Worm (Caenorhabditis elegans) whole organism, L4 larva: ENCODE data around the gene srbc-83.
A peak's percentile ranks its signal among the peaks of the same experiment; 100 is the strongest.

ENCODE experiments used
- F37D6.2 ChIP-seq: sonication (generic microtip); optimal IDR thresholded peaks from 2 replicates; lab custom pipeline; 2016; ENCODE audit warnings: mild to moderate bottlenecking, missing genetic modification characterization, missing compliant biosample characterization
- F44E2.7 ChIP-seq: fragments of 200-800 bp; sonication (Bioruptor generic); IDR thresholded peaks from 2 replicates; pipeline ENCODE4 v2.1.2; 2022; ENCODE audit warnings: missing genetic modification characterization, missing compliant biosample characterization
- F49E8.2 ChIP-seq: sonication (generic microtip); optimal IDR thresholded peaks from 2 replicates; lab custom pipeline; 2016; ENCODE audit warnings: missing compliant biosample characterization, mild to moderate bottlenecking, missing genetic modification characterization, borderline replicate concordance
- Y105C5A.15 ChIP-seq: fragments of 200-800 bp; sonication (Bioruptor generic); IDR thresholded peaks from 2 replicates; pipeline ENCODE4 v1.3.6; 2022; ENCODE audit warnings: missing genetic modification characterization, missing compliant biosample characterization
- Y5F2A.4 ChIP-seq: fragments of 200-800 bp; sonication (Bioruptor generic); optimal IDR thresholded peaks from 2 replicates; lab custom pipeline; 2018; ENCODE audit warnings: mild to moderate bottlenecking, missing genetic modification characterization, missing compliant biosample characterization
- Y75B8A.6 ChIP-seq: fragments of 200-800 bp; sonication (Bioruptor generic); IDR thresholded peaks from 2 replicates; pipeline ENCODE4 v1.3.6; 2022; ENCODE audit warnings: missing genetic modification reagents, missing genetic modification characterization, missing compliant biosample characterization
- ceh-44 ChIP-seq: fragments of 200-800 bp; sonication (Bioruptor generic); IDR thresholded peaks from 2 replicates; pipeline ENCODE4 v1.3.6; 2022; ENCODE audit warnings: missing genetic modification reagents, missing genetic modification characterization, missing compliant biosample characterization
- ces-1 ChIP-seq: fragments of 150-350 bp; sonication (generic microtip); optimal IDR thresholded peaks from 4 replicates; lab custom pipeline; 2014; ENCODE audit warnings: missing biosample characterization, missing genetic modification reagents, missing genetic modification characterization
- daf-16 ChIP-seq, 3 experiments: sonication (generic microtip); optimal IDR thresholded peaks; 2 replicates each; lab custom pipeline; 2016 to 2017; ENCODE audit warnings: missing genetic modification characterization in 3 of 3, missing genetic modification reagents in 3 of 3, mild to moderate bottlenecking in 2 of 3, missing compliant biosample characterization in 2 of 3, missing biosample characterization in 1 of 3, moderate library complexity in 1 of 3
- dmd-6 ChIP-seq: fragments of 200-800 bp; sonication (Bioruptor generic); IDR thresholded peaks from 2 replicates; pipeline ENCODE4 v1.3.6; 2022; ENCODE audit warnings: missing genetic modification reagents, missing genetic modification characterization, missing compliant biosample characterization
- dpl-1 ChIP-seq: fragments of 150-350 bp; optimal IDR thresholded peaks from 2 replicates; lab custom pipeline; 2014; ENCODE audit warnings: missing biosample characterization, missing genetic modification reagents, missing genetic modification characterization
- duxl-1 ChIP-seq: sonication (generic microtip); optimal IDR thresholded peaks from 2 replicates; lab custom pipeline; 2016; ENCODE audit warnings: mild to moderate bottlenecking, missing genetic modification characterization, moderate library complexity, missing compliant biosample characterization; ENCODE audit not compliant: poor library complexity
- dve-1 ChIP-seq: sonication (generic microtip); optimal IDR thresholded peaks from 2 replicates; lab custom pipeline; 2017; ENCODE audit warnings: antibody characterized with exemption, mild to moderate bottlenecking, missing genetic modification characterization, missing compliant biosample characterization; ENCODE audit not compliant: insufficient read depth
- hlh-11 ChIP-seq: fragments of 200-800 bp; sonication (Bioruptor generic); optimal IDR thresholded peaks from 2 replicates; lab custom pipeline; 2018; ENCODE audit warnings: mild to moderate bottlenecking, missing genetic modification characterization, missing compliant biosample characterization
- jun-1 ChIP-seq: fragments of 150-350 bp; optimal IDR thresholded peaks from 2 replicates; lab custom pipeline; 2014; ENCODE audit warnings: missing biosample characterization, missing genetic modification reagents, missing genetic modification characterization
- lin-29 ChIP-seq: fragments of 200-800 bp; sonication (Bioruptor generic); IDR thresholded peaks from 2 replicates; pipeline ENCODE4 v1.3.6; 2022; ENCODE audit warnings: missing genetic modification reagents, missing genetic modification characterization, missing compliant biosample characterization
- lin-39 ChIP-seq: fragments of 150-350 bp; optimal IDR thresholded peaks from 2 replicates; lab custom pipeline; 2014; ENCODE audit warnings: missing biosample characterization, missing genetic modification reagents, missing genetic modification characterization
- lir-3 ChIP-seq: sonication (generic microtip); optimal IDR thresholded peaks from 2 replicates; lab custom pipeline; 2016; ENCODE audit warnings: mild to moderate bottlenecking, missing genetic modification characterization, missing compliant biosample characterization
- madf-5 ChIP-seq, 2 experiments: fragments of 200-800 bp; sonication (Bioruptor generic); IDR thresholded peaks; 2 replicates each; pipeline ENCODE4 v1.3.6; 2022; ENCODE audit warnings: missing compliant biosample characterization in 2 of 2, missing genetic modification characterization in 2 of 2
- mep-1 ChIP-seq: fragments of 150-350 bp; sonication (generic microtip); optimal IDR thresholded peaks from 3 replicates; lab custom pipeline; 2014; ENCODE audit warnings: missing biosample characterization, missing genetic modification characterization
- nhr-102 ChIP-seq: sonication (generic microtip); optimal IDR thresholded peaks from 2 replicates; lab custom pipeline; 2016; ENCODE audit warnings: mild to moderate bottlenecking, missing genetic modification characterization, moderate library complexity, missing compliant biosample characterization
- nhr-28 ChIP-seq: fragments of 150-350 bp; optimal IDR thresholded peaks from 2 replicates; lab custom pipeline; 2014; ENCODE audit warnings: missing biosample characterization, missing genetic modification characterization
- nhr-48 ChIP-seq: sonication (generic microtip); optimal IDR thresholded peaks from 2 replicates; lab custom pipeline; 2016; ENCODE audit warnings: mild to moderate bottlenecking, missing genetic modification characterization, missing compliant biosample characterization
- nhr-6 ChIP-seq: fragments of 150-350 bp; optimal IDR thresholded peaks from 2 replicates; lab custom pipeline; 2014; ENCODE audit warnings: missing biosample characterization, missing genetic modification characterization
- nhr-76 ChIP-seq: fragments of 150-350 bp; optimal IDR thresholded peaks from 2 replicates; lab custom pipeline; 2014; ENCODE audit warnings: missing biosample characterization, missing genetic modification characterization
- nhr-77 ChIP-seq: fragments of 150-350 bp; optimal IDR thresholded peaks from 2 replicates; lab custom pipeline; 2014; ENCODE audit warnings: missing biosample characterization, missing genetic modification characterization
- php-3 ChIP-seq: fragments of 200-800 bp; sonication (Bioruptor generic); IDR thresholded peaks from 2 replicates; pipeline ENCODE4 v1.3.6; 2022; ENCODE audit warnings: missing genetic modification reagents, missing genetic modification characterization, missing compliant biosample characterization
- pqm-1 ChIP-seq: sonication (generic microtip); optimal IDR thresholded peaks from 2 replicates; lab custom pipeline; 2017; ENCODE audit warnings: missing biosample characterization, missing genetic modification characterization
- rbr-2 ChIP-seq: sonication (generic microtip); optimal IDR thresholded peaks from 2 replicates; lab custom pipeline; 2016; ENCODE audit warnings: missing genotype, missing genetic modification characterization, missing compliant biosample characterization
- saeg-2 ChIP-seq: fragments of 200-800 bp; sonication (Bioruptor generic); IDR thresholded peaks from 2 replicates; pipeline ENCODE4 v1.3.6; 2022; ENCODE audit warnings: missing genetic modification reagents, missing genetic modification characterization, missing compliant biosample characterization
- set-16 ChIP-seq: fragments of 200-800 bp; sonication (Bioruptor generic); IDR thresholded peaks from 2 replicates; pipeline ENCODE4 v1.3.6; 2022; ENCODE audit warnings: missing genetic modification reagents, missing genetic modification characterization, missing compliant biosample characterization
- tag-97 ChIP-seq: fragments of 200-800 bp; sonication (Bioruptor generic); IDR thresholded peaks from 2 replicates; pipeline ENCODE4 v1.3.6; 2022; ENCODE audit warnings: missing genetic modification characterization, missing compliant biosample characterization
- unc-62 ChIP-seq, 3 experiments: fragments of 150-350 bp in 1 of 3; sonication (generic microtip); optimal IDR thresholded peaks in 2 of 3; peaks in 1 of 3; 1 replicate in 1 of 3; 2 replicates in 2 of 3; lab custom pipeline; 2014 to 2017; ENCODE audit warnings: missing biosample characterization in 3 of 3, missing genetic modification characterization in 3 of 3, missing genetic modification reagents in 3 of 3, missing genotype in 1 of 3
- vab-7 ChIP-seq: fragments of 200-800 bp; sonication (Bioruptor generic); IDR thresholded peaks from 2 replicates; pipeline ENCODE4 v1.3.6; 2022; ENCODE audit warnings: missing genetic modification reagents, missing genetic modification characterization, missing compliant biosample characterization
- zfp-2 ChIP-seq: sonication (generic microtip); optimal IDR thresholded peaks from 2 replicates; lab custom pipeline; 2016; ENCODE audit warnings: mild to moderate bottlenecking, missing genetic modification characterization, missing compliant biosample characterization

The srbc-83 gene

DNA sequence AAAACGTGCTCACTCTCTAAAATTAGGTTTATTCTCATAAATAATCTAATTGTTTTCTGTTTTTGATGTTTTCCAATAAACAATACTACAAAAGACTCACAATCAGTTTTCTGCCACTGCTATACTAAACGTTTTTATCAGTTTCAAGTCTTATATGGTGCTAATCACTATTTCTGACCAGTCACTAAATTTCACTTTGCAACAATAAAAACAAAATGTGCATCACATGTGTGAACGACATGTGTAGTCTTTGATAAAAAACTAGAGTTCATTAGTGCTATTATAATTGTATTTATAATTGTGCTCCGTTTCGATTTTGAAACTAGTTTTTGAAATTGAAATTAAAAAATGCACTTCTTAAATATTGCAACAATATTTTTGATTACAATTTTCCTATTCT lies 19.3 kb upstream of the srbc-83 start, which contains the start of gene cyp-37B1:
cyp-37B1 (plus strand) TSS at position 199 of the 400 bp plus-strand sequence.
- TF ChIP-seq pqm-1 (tag; lab: Kevin White, UChicago) (peak; percentile 89), nhr-6 (tag; lab: Kevin White, UChicago) (no peak), hlh-11 (tag; lab: Kevin White, UChicago) (peak; percentile 85), tag-97 (GFP tag; lab: Robert Waterston, UW) (no peak), nhr-28 (tag; lab: Kevin White, UChicago) (peak; percentile 97), php-3 (peak; percentile 82), vab-7 (no peak), dmd-6 (peak; percentile 90), dve-1 (tag; lab: Kevin White, UChicago) (peak; percentile 87), nhr-77 (tag; lab: Kevin White, UChicago) (peak; percentile 87), daf-16 (GFP tag; optimal IDR thresholded peaks at IDR 0.05; lab: Kevin White, UChicago) (no peak), daf-16 (tag; optimal IDR thresholded peaks at IDR 0.05; lab: Kevin White, UChicago) (peak; percentile 95), nhr-48 (tag; lab: Kevin White, UChicago) (peak; percentile 69), nhr-102 (tag; lab: Kevin White, UChicago) (peak; percentile 73), ceh-44 (GFP tag; lab: Robert Waterston, UW) (no peak), Y105C5A.15 (no peak)
- TF ChIP-seq, all 104 proteins: peak for 10

DNA sequence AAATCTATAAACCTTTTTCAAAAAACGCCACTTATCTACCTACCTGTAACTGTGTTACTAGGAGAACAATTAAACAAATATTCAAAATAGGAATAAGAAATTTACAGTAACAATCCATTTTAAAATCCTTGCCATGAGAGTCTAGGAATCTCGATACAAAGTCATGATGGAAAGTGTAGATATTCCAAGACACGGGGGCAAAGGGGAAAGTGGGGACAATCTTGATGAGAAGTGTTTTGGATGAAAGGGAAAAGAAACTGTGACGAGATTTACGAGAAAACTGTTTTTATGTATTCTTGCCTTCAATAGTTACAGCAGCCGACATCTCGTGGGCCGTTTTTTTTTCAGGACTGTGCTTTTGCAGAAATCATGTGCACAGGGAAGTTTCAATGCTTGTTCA lies 15.0 kb upstream of the srbc-83 start, which contains the start of gene F28G4.2:
F28G4.2 (minus strand) TSS at position 175 of the 400 bp plus-strand sequence.
- TF ChIP-seq Y75B8A.6 (GFP tag; lab: Robert Waterston, UW) = no peak
- TF ChIP-seq dpl-1 (GFP tag; lab: Kevin White, UChicago) = no peak
- no peak for TF ChIP-seq saeg-2 (GFP tag; lab: Robert Waterston, UW)
- TF ChIP-seq duxl-1 (tag; lab: Kevin White, UChicago) = no peak
- no peak for TF ChIP-seq lin-29 (GFP tag; lab: Robert Waterston, UW)
- no peak for TF ChIP-seq F49E8.2 (tag; lab: Kevin White, UChicago)
- TF ChIP-seq lir-3 = no peak
- TF ChIP-seq, all 104 proteins: peak for 0

DNA sequence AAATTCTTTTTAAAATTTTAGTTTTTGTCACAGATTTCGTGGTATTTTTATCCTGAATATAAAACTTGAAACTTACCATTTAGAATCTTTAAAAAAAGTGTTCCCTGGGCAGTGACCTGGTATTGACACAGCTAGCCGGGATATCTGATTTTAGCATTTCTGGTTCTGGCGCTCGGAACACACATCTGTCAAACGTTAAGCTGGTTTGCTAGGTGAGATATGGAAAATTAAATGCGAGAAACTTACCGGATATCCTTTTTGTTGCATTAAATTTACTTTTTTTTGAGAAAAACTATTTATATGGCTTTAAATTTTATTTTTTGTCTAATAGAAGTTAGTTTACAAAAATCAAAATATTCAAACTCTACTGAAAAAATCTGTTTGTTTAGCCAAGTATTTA lies 11.4 kb upstream of the srbc-83 start, which contains the start of gene F28G4.4:
F28G4.4 (minus strand) TSS at position 101 of the 400 bp plus-strand sequence.
- TF ChIP-seq Y5F2A.4 (GFP tag; lab: Kevin White, UChicago) = no peak
- TF ChIP-seq nhr-48 (tag; lab: Kevin White, UChicago) = no peak
- no peak for TF ChIP-seq set-16 (GFP tag; lab: Robert Waterston, UW)
- no peak for TF ChIP-seq ces-1
- TF ChIP-seq F37D6.2 = no peak
- no peak for TF ChIP-seq zfp-2
- peak in 1 of 2 experiments; percentile 66 for TF ChIP-seq unc-62 (GFP tag; optimal IDR thresholded peaks at IDR 0.05 in 1 of 2; lab: Kevin White, UChicago)
- no peak for TF ChIP-seq unc-62 (tag; optimal IDR thresholded peaks at IDR 0.05; lab: Kevin White, UChicago)

DNA sequence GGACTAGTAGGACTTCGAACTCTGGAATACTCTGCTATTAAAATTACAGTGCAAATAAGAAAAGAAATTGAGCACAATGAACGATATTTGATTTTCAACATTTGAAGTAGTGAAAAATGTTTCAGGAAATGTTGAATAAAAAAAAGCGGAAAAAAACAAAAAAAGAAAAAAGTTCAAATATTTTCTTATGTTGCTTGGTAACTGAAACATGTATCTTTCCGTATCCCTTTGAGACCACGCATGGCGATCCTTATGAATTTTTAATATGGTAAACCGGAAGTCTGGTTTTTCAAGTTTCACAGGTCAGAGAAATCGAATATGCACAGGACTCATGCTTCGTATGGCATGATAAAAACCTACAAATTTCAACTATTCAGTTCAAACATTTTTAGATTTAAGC lies 9.6 kb upstream of the srbc-83 start, which contains the start of gene F28G4.3:
F28G4.3 (minus strand) TSS at position 101 of the 400 bp plus-strand sequence.
- TF ChIP-seq dve-1 (tag; lab: Kevin White, UChicago) = no peak
- TF ChIP-seq F44E2.7 (GFP tag; lab: Robert Waterston, UW) = no peak
- no peak for TF ChIP-seq rbr-2 (tag; lab: Kevin White, UChicago)
- no peak for TF ChIP-seq jun-1 (tag; lab: Kevin White, UChicago)
- TF ChIP-seq saeg-2 (GFP tag; lab: Robert Waterston, UW) = no peak
- TF ChIP-seq nhr-76 (tag; lab: Kevin White, UChicago) = no peak
- no peak for TF ChIP-seq mep-1 (tag; lab: Kevin White, UChicago)
- no peak for TF ChIP-seq lin-39
- no peak for TF ChIP-seq madf-5 (GFP tag; IDR thresholded peaks at IDR 0.05; lab: Robert Waterston, UW)
